Worm (Caenorhabditis elegans) whole organism, late embryonic: Measurements from ENCODE around the gene H06H21.37.

ENCODE experiments used
- pha-4 ChIP-seq: fragments of 150-350 bp; optimal IDR thresholded peaks from 2 replicates; lab custom pipeline; 2018; ENCODE audit warnings: missing biosample characterization, missing genetic modification reagents, missing genetic modification characterization
- tbx-7 ChIP-seq: sonication (generic microtip); optimal IDR thresholded peaks from 2 replicates; lab custom pipeline; 2016; ENCODE audit warnings: missing genotype, missing genetic modification characterization, missing compliant biosample characterization

ce11 chrIV:4829641-4830040 lies 19.9 kb upstream of the H06H21.37 start:
- TF ChIP-seq tbx-7 (tag; lab: Kevin White, UChicago) (no peak), pha-4 (tag; lab: Kevin White, UChicago) (no peak)
